Worm (Caenorhabditis elegans) whole organism, early embryonic: ENCODE data around the gene F14D7.1.

ENCODE experiments used
- ama-1 ChIP-seq: fragments of 150-350 bp; optimal IDR thresholded peaks from 2 replicates; lab custom pipeline; 2014
- tbx-37 ChIP-seq: fragments of 200-800 bp; sonication (Bioruptor generic); conservative IDR thresholded peaks from 2 replicates; pipeline ENCODE4 v1.3.6; 2022; ENCODE audit warnings: missing genetic modification reagents, missing genetic modification characterization, missing compliant biosample characterization

- no peak for TF ChIP-seq ama-1 (lab: Kevin White, UChicago)
- TF ChIP-seq tbx-37: no peak
Observed at ce11 chrV:14285803-14286202, 3.5 kb downstream of the F14D7.1 start, which contains the start of gene F40G12.11.
